Worm (Caenorhabditis elegans): ENCODE results near the gene C05B5.4.

ce11 chrIII:10040013-10040412, 46.3 kb downstream of the C05B5.4 start, which contains the start of gene T16G12.7:
- TF ChIP-seq nhr-28 (tag; optimal IDR thresholded peaks at IDR 0.05) (no peak), zag-1 (tag; optimal IDR thresholded peaks at IDR 0.05) (no peak), snpc-4 (tag; optimal IDR thresholded peaks at IDR 0.05) (no peak)
